Worm (Caenorhabditis elegans) whole organism, mixed stage, embryonic: Measurements from ENCODE around the gene W02H3.1.

Experiments
- M03D4.4 ChIP-seq: sonication (generic microtip); optimal IDR thresholded peaks from 2 replicates; lab custom pipeline; 2017; ENCODE audit warnings: mild to moderate bottlenecking, missing genetic modification characterization, missing compliant biosample characterization
- elt-1 ChIP-seq: sonication (generic microtip); optimal IDR thresholded peaks from 2 replicates; lab custom pipeline; 2017; ENCODE audit warnings: missing genetic modification characterization, mild to moderate bottlenecking, missing compliant biosample characterization, antibody characterized with exemption, moderate library complexity, borderline replicate concordance; ENCODE audit not compliant: insufficient read depth
- elt-3 ChIP-seq: fragments of 150-350 bp; optimal IDR thresholded peaks from 2 replicates; lab custom pipeline; 2014; ENCODE audit warnings: missing biosample characterization, missing genetic modification characterization
- lsy-2 ChIP-seq: fragments of 150-350 bp; optimal IDR thresholded peaks from 2 replicates; lab custom pipeline; 2014; ENCODE audit warnings: missing biosample characterization, missing genetic modification characterization
- nhr-12 ChIP-seq: fragments of 150-350 bp; optimal IDR thresholded peaks from 2 replicates; lab custom pipeline; 2014; ENCODE audit warnings: missing biosample characterization, missing genetic modification characterization
- nhr-237 ChIP-seq: fragments of 150-350 bp; optimal IDR thresholded peaks from 2 replicates; lab custom pipeline; 2014; ENCODE audit warnings: missing biosample characterization, missing genetic modification characterization
- nhr-28 ChIP-seq: fragments of 150-350 bp; optimal IDR thresholded peaks from 2 replicates; lab custom pipeline; 2014; ENCODE audit warnings: missing biosample characterization, missing genetic modification characterization
- nhr-76 ChIP-seq: sonication (generic microtip); optimal IDR thresholded peaks from 2 replicates; lab custom pipeline; 2017; ENCODE audit warnings: missing biosample characterization, missing genetic modification characterization
- pha-4 ChIP-seq: fragments of 150-350 bp; optimal IDR thresholded peaks from 2 replicates; lab custom pipeline; 2018; ENCODE audit warnings: missing biosample characterization, missing genetic modification reagents, missing genetic modification characterization
- ztf-11 ChIP-seq: fragments of 150-350 bp; optimal IDR thresholded peaks from 2 replicates; lab custom pipeline; 2014; ENCODE audit warnings: missing biosample characterization, missing genetic modification characterization

DNA sequence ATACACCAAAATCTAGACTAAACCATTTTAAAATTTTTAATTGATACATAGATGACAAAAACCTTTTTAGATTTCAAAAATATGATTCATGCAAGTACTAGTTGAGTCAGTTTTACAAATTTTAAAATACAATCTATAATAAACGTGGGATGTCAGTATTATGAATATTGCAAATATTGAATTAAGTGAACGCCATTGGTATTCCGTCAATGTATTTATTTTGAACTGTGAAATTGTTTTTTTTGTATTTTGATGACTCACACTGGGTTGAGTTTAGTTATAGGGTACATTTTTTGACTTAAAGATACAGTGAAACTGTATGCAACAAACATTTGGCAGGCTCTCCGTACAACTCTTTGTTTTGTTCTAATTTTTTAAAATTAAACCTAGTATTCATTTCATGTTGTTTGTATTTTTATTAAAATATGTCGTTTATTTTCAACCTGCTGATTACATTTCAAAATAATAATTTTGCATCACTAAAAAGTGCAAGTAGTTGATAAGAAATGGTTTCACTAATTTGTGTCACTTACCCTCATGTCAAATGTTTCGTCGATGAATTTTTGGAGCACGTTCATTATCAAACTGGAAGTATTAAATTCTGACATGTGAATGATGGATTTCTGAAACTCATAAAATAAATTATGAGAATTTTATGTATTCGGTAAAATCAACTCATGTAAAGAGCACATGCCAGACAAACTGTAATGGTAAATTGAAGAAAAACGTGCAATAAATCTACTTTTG, at the start of gene W02H3.1:
- TF ChIP-seq lsy-2 (tag; lab: Kevin White, UChicago), result no peak
- TF ChIP-seq elt-1 (tag; lab: Kevin White, UChicago), result no peak
- TF ChIP-seq nhr-12 (tag; lab: Kevin White, UChicago), result no peak
- no peak for TF ChIP-seq nhr-28 (tag; lab: Kevin White, UChicago)
- TF ChIP-seq elt-3 (tag; lab: Kevin White, UChicago), result no peak
- TF ChIP-seq ztf-11, result no peak
- no peak for TF ChIP-seq M03D4.4 (tag; lab: Kevin White, UChicago)
- no peak for TF ChIP-seq nhr-237
- no peak for TF ChIP-seq pha-4
- no peak for TF ChIP-seq nhr-76 (tag; lab: Kevin White, UChicago)
